Worm (Caenorhabditis elegans): ENCODE results near the gene srh-85.

Gene srh-85

ce11 chrV:2996105-2996504 is 8.8 kb upstream of the srh-85 start, which contains the start of gene srw-120:
Gene srw-120 (minus strand): TSS chrV:2996205.
- no peak for TF ChIP-seq ces-1 (GFP tag; optimal IDR thresholded peaks at IDR 0.05)

ce11 chrV:2993816-2994215 is 6.5 kb upstream of the srh-85 start, which contains the start of gene srw-115:
Gene srw-115 (minus strand): TSS chrV:2993916.
- TF ChIP-seq hlh-1 (tag; optimal IDR thresholded peaks at IDR 0.05) (no peak), unc-120 (tag; optimal IDR thresholded peaks at IDR 0.05; ENCODE audit: poor library complexity, severe bottlenecking) (no peak), lsy-2 (tag; optimal IDR thresholded peaks at IDR 0.05) (no peak)

ce11 chrV:2992060-2992459 is 4.8 kb upstream of the srh-85 start:
- no peak for TF ChIP-seq pha-4 (tag; optimal IDR thresholded peaks at IDR 0.05)
- TF ChIP-seq lin-13 (tag; optimal IDR thresholded peaks at IDR 0.05) = no peak
- no peak for TF ChIP-seq tbx-8 (GFP tag; optimal IDR thresholded peaks at IDR 0.05)
- no peak for TF ChIP-seq ceh-43 (GFP tag; optimal IDR thresholded peaks at IDR 0.05)
- TF ChIP-seq cnd-1 (tag; optimal IDR thresholded peaks at IDR 0.05) = no peak
- no peak for TF ChIP-seq hlh-1 (tag; optimal IDR thresholded peaks at IDR 0.05)
- no peak for TF ChIP-seq unc-62 (GFP tag; optimal IDR thresholded peaks at IDR 0.05)
- no peak for TF ChIP-seq blmp-1 (tag; optimal IDR thresholded peaks at IDR 0.05)
- TF ChIP-seq drap-1 (GFP tag; optimal IDR thresholded peaks at IDR 0.05) = no peak
- TF ChIP-seq M03D4.4 (tag; optimal IDR thresholded peaks at IDR 0.05) = no peak
- TF ChIP-seq nhr-76 (tag; optimal IDR thresholded peaks at IDR 0.05) = no peak
- TF ChIP-seq ceh-83 (GFP tag; optimal IDR thresholded peaks at IDR 0.05) = no peak
- no peak for TF ChIP-seq sptf-1 (tag; optimal IDR thresholded peaks at IDR 0.05)
- TF ChIP-seq lin-32 (GFP tag; optimal IDR thresholded peaks at IDR 0.05) = no peak
- TF ChIP-seq unc-39 (tag; optimal IDR thresholded peaks at IDR 0.05) = no peak
- TF ChIP-seq bed-3 (GFP tag; optimal IDR thresholded peaks at IDR 0.05) = no peak
- no peak for TF ChIP-seq mep-1 (tag; optimal IDR thresholded peaks at IDR 0.05)

ce11 chrV:2991485-2991884 is 4.2 kb upstream of the srh-85 start, which contains the start of gene srw-121:
Gene srw-121 (minus strand): TSS chrV:2991585.
- TF ChIP-seq nhr-28 (tag; optimal IDR thresholded peaks at IDR 0.05) (no peak), cnd-1 (tag; optimal IDR thresholded peaks at IDR 0.05) (no peak), unc-120 (tag; optimal IDR thresholded peaks at IDR 0.05; ENCODE audit: poor library complexity, severe bottlenecking) (no peak), pha-4 (tag; optimal IDR thresholded peaks at IDR 0.05) (no peak), drap-1 (GFP tag; optimal IDR thresholded peaks at IDR 0.05) (no peak), unc-62 (GFP tag; optimal IDR thresholded peaks at IDR 0.05) (no peak)

- TF ChIP-seq hlh-1 (tag; optimal IDR thresholded peaks at IDR 0.05) (no peak), nhr-12 (tag; optimal IDR thresholded peaks at IDR 0.05) (no peak), flh-1 (GFP tag; optimal IDR thresholded peaks at IDR 0.05) (no peak), mab-5 (tag; optimal IDR thresholded peaks at IDR 0.05) (no peak), cnd-1 (tag; optimal IDR thresholded peaks at IDR 0.05) (no peak), lin-13 (tag; optimal IDR thresholded peaks at IDR 0.05) (no peak), nhr-237 (tag; optimal IDR thresholded peaks at IDR 0.05) (no peak), tbx-8 (GFP tag; optimal IDR thresholded peaks at IDR 0.05) (no peak), unc-120 (tag; optimal IDR thresholded peaks at IDR 0.05; ENCODE audit: poor library complexity, severe bottlenecking) (no peak), bed-3 (GFP tag; optimal IDR thresholded peaks at IDR 0.05) (no peak), mls-2 (tag; optimal IDR thresholded peaks at IDR 0.05) (no peak), unc-62 (GFP tag; optimal IDR thresholded peaks at IDR 0.05) (no peak), lin-32 (GFP tag; optimal IDR thresholded peaks at IDR 0.05) (no peak), ham-2 (GFP tag; optimal IDR thresholded peaks at IDR 0.05) (no peak), zip-8 (tag; optimal IDR thresholded peaks at IDR 0.05) (no peak), elt-3 (tag; optimal IDR thresholded peaks at IDR 0.05) (no peak), ztf-11 (tag; optimal IDR thresholded peaks at IDR 0.05) (no peak)
Observed at ce11 chrV:2985309-2985708, 2.0 kb downstream of the srh-85 start, which contains the start of gene srw-139. Gene srw-139 (minus strand): TSS chrV:2985409.

- no peak for TF ChIP-seq nhr-237 (tag; optimal IDR thresholded peaks at IDR 0.05)
- no peak for TF ChIP-seq unc-120 (tag; optimal IDR thresholded peaks at IDR 0.05; ENCODE audit: poor library complexity, severe bottlenecking)
- no peak for TF ChIP-seq blmp-1 (tag; optimal IDR thresholded peaks at IDR 0.05)
- TF ChIP-seq pha-4 (tag; optimal IDR thresholded peaks at IDR 0.05) = no peak
- no peak for TF ChIP-seq nhr-2 (tag; optimal IDR thresholded peaks at IDR 0.05)
- no peak for TF ChIP-seq mep-1 (tag; optimal IDR thresholded peaks at IDR 0.05)
- no peak for TF ChIP-seq lin-32 (GFP tag; optimal IDR thresholded peaks at IDR 0.05)
- TF ChIP-seq flh-1 (GFP tag; optimal IDR thresholded peaks at IDR 0.05) = no peak
- no peak for TF ChIP-seq sem-2 (GFP tag; optimal IDR thresholded peaks at IDR 0.05)
- no peak for TF ChIP-seq M03D4.4 (tag; optimal IDR thresholded peaks at IDR 0.05)
- TF ChIP-seq mab-5 (tag; optimal IDR thresholded peaks at IDR 0.05) = no peak
- no peak for TF ChIP-seq ham-2 (GFP tag; optimal IDR thresholded peaks at IDR 0.05)
- no peak for TF ChIP-seq ceh-83 (GFP tag; optimal IDR thresholded peaks at IDR 0.05)
Observed at ce11 chrV:2983351-2983750, 4.0 kb downstream of the srh-85 start, which contains the start of gene srw-117. Gene srw-117 (minus strand): TSS chrV:2983451.
